Fruit fly (Drosophila melanogaster) whole organism: ENCODE measurements around the gene CG32437.

Experiments
- CG8478 ChIP-seq: fragments of >200 bp; optimal IDR thresholded peaks from 2 replicates; lab custom pipeline; 2018; ENCODE audit warnings: inconsistent platforms
- Dll ChIP-seq: fragments of >200 bp; optimal IDR thresholded peaks from 2 replicates; lab custom pipeline; 2017
- EcR ChIP-seq, 2 experiments: fragments of >200 bp; optimal IDR thresholded peaks; 2 replicates each; lab custom pipeline; 2017; ENCODE audit warnings: missing biosample characterization in 2 of 2, missing genetic modification characterization in 2 of 2, missing genetic modification reagents in 2 of 2
- pan ChIP-seq: fragments of >200 bp; optimal IDR thresholded peaks from 2 replicates; lab custom pipeline; 2017
- psq ChIP-seq: fragments of >200 bp; optimal IDR thresholded peaks from 2 replicates; lab custom pipeline; 2017
- usp ChIP-seq: fragments of >200 bp; optimal IDR thresholded peaks from 2 replicates; lab custom pipeline; 2017; ENCODE audit warnings: missing biosample characterization, missing genetic modification characterization, mixed read lengths

The CG32437 gene

dm6 chr3L:21357383-21357782 is at the start of gene CG32437:
TSS of gene CG32437 (plus strand) at chr3L:21357683.
- TF ChIP-seq pan (lab: Kevin White, UChicago) (no peak), EcR (GFP tag; optimal IDR thresholded peaks at IDR 0.05; lab: Kevin White, UChicago) (no peak), CG8478 (lab: Kevin White, UChicago) (no peak), psq (lab: Kevin White, UChicago) (no peak), Dll (lab: Kevin White, UChicago) (no peak), usp (GFP tag; lab: Kevin White, UChicago) (no peak)

DNA sequence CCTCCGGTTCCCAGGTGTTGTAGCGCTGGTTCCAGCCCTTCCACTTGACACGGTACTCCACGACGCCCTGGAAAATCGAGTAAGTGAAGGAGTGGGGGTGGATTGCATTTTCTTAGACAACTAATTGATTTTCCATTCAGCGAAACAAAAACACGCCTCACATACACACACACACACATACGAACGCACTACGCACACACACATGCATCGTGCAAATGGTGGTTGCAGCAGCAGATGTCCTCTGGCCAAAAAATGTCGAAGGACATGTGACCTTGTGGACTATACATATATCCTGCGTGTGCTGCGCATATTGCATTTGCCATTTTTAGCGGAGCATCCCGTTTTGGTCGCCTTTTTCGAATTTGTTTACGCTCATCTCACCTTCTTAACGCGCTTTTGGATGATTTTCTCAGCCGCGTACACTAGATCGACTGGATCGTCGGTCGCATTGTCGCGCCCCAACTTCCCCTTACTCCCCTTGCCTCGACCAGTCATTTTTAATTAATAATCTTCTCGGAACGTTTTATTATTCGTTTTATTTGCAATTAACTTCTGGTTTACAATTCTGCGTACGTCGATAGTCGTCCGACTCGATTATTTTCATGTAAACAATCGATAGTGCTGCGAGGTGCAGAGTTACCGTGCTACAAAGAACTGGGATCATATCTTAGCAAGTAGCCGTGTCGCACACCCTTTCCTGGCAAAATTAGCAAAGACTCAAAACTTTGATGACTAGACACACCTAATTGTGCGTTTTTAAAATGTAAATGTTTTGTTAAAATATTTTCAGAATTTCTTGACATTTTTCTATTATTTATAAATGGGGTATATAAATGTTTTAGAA is 39.8 kb upstream of the CG32437 start, which contains the start of gene Pc:
Gene Pc, minus strand, starts transcription at position 605 of the 844 bp plus-strand sequence.
- no peak for TF ChIP-seq pan (lab: Kevin White, UChicago)
- no peak for TF ChIP-seq EcR (GFP tag; optimal IDR thresholded peaks at IDR 0.05; lab: Kevin White, UChicago)
- no peak for TF ChIP-seq Dll (lab: Kevin White, UChicago)
- no peak for TF ChIP-seq usp (GFP tag; lab: Kevin White, UChicago)
- no peak for TF ChIP-seq CG8478 (lab: Kevin White, UChicago)
- no peak for TF ChIP-seq psq (lab: Kevin White, UChicago)

DNA sequence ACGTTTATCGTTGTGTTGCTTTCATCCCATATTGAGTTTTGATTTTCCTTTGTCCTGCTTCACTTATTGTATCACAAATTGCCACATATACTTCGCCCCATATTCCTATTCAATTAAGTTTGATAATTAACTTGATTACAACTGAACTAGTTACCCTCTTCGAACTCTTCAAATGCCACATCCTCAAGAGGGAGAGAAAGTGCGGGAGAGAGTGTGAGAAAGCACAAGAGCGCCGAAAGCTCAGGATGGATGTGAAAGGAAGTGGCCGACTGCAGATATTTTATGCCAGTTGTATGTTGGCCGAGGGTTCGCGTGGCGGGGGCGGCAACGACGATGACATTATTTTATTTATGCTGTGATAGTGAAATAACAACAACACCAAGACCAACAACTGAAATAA is 39.0 kb upstream of the CG32437 start, which contains the start of gene Rab26:
Gene Rab26, plus strand, starts transcription at position 301 of the 400 bp plus-strand sequence.
- TF ChIP-seq CG8478 (lab: Kevin White, UChicago) (no peak), usp (GFP tag; lab: Kevin White, UChicago) (no peak), pan (lab: Kevin White, UChicago) (no peak), Dll (lab: Kevin White, UChicago) (no peak)

dm6 chr3L:21319313-21319907 is 38.1 kb upstream of the CG32437 start:
- TF ChIP-seq Dll (lab: Kevin White, UChicago) (no peak), usp (GFP tag; lab: Kevin White, UChicago) (no peak), CG8478 (lab: Kevin White, UChicago) (no peak), psq (lab: Kevin White, UChicago) (no peak), pan (lab: Kevin White, UChicago) (no peak), EcR (GFP tag; optimal IDR thresholded peaks at IDR 0.05; lab: Kevin White, UChicago) (no peak)

DNA sequence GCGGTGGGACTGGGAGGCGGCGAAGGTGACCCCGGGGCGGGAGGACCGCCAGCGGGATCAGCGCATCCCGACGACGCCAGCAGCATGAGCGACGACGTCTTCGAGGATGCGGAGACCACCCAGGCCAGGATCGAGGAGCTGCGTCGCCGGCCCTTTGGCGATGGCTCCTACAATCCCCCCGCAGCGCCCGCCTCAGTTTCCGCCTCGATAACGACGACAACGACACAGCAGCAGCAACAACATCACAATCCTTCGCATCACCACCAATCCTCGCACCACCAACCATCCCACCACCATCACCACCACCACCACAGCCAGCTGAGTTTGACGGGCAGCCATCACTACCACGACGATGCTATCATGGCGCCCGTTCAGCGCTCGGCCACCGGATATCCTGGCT is 37.5 kb upstream of the CG32437 start:
- TF ChIP-seq pan (lab: Kevin White, UChicago) (no peak), usp (GFP tag; lab: Kevin White, UChicago) (no peak), CG8478 (lab: Kevin White, UChicago) (no peak), EcR (GFP tag; optimal IDR thresholded peaks at IDR 0.05; lab: Kevin White, UChicago) (no peak), Dll (lab: Kevin White, UChicago) (no peak), psq (lab: Kevin White, UChicago) (no peak)

- TF ChIP-seq CG8478 (lab: Kevin White, UChicago) = no peak
- no peak for TF ChIP-seq usp (GFP tag; lab: Kevin White, UChicago)
- TF ChIP-seq pan (lab: Kevin White, UChicago) = no peak
- no peak for TF ChIP-seq psq (lab: Kevin White, UChicago)
- TF ChIP-seq EcR (GFP tag; optimal IDR thresholded peaks at IDR 0.05; lab: Kevin White, UChicago) = no peak
- TF ChIP-seq Dll (lab: Kevin White, UChicago) = no peak
Observed at dm6 chr3L:21321807-21322503, 35.5 kb upstream of the CG32437 start.

DNA sequence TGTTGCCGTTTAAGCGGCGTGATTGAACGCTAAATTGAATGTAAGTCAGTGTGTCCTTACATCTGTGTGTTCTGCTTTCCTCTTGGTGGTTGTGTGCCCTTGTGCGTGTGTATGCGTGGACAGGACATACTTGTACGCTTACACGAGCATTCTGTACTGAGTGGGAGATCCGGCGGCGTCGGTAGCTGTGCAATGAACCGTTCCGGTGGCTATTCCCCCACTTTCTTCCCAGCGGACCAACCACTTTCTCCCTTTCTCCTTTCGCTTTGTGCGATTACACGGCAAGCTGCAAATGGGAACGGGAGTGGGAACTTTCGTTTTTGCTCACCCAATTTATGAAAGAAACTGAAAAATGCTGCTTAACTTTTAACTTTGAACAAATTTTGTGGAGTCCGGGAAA is 32.8 kb upstream of the CG32437 start:
- TF ChIP-seq EcR (GFP tag; optimal IDR thresholded peaks at IDR 0.05; lab: Kevin White, UChicago) (no peak), CG8478 (lab: Kevin White, UChicago) (no peak), psq (lab: Kevin White, UChicago) (no peak), Dll (lab: Kevin White, UChicago) (no peak), pan (lab: Kevin White, UChicago) (no peak), usp (GFP tag; lab: Kevin White, UChicago) (no peak)

DNA sequence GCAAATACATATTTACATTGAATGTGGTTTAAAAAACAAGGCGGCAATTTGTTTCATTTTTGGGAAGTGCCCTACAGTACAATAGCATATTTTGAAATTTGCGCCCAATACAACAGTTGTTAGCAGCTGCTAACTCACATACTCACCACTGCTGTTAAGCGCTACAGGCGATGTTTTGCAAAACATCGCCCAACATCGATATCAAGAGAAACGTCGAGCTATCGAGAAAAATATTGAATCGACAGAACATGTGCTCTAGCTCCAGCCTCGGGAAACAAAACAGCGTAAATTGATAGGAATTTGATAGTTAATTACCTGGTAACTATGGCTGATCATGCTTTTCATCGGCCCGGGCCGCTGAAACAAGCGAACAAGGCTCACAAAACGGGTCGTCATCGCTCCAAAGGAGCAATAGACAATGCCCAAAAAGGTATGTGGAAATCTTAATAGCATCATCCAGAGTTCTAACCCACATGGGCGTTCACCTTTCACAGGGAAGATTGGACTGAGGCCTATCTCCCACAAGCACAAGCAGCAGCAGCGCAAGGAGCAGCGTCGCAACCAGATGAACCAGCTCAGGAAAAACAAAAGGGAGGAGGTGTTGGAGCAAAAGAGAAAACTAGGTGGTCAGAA is 22.4 kb upstream of the CG32437 start, which contains the start of gene Tsr1:
Gene Tsr1, plus strand, starts transcription at position 217 of the 633 bp plus-strand sequence.
- no peak for TF ChIP-seq EcR (GFP tag; optimal IDR thresholded peaks at IDR 0.05; lab: Kevin White, UChicago)
- TF ChIP-seq CG8478 (lab: Kevin White, UChicago) = no peak
- TF ChIP-seq usp (GFP tag; lab: Kevin White, UChicago) = no peak
- TF ChIP-seq pan (lab: Kevin White, UChicago) = no peak
- no peak for TF ChIP-seq psq (lab: Kevin White, UChicago)
- no peak for TF ChIP-seq Dll (lab: Kevin White, UChicago)

dm6 chr3L:21342592-21342991 is 14.9 kb upstream of the CG32437 start:
- no peak for TF ChIP-seq CG8478 (lab: Kevin White, UChicago)
- TF ChIP-seq Dll (lab: Kevin White, UChicago) = no peak
- TF ChIP-seq psq (lab: Kevin White, UChicago) = no peak
- no peak for TF ChIP-seq usp (GFP tag; lab: Kevin White, UChicago)
- no peak for TF ChIP-seq EcR (GFP tag; optimal IDR thresholded peaks at IDR 0.05; lab: Kevin White, UChicago)
- no peak for TF ChIP-seq pan (lab: Kevin White, UChicago)
